Fruit fly (Drosophila melanogaster) ovary, adult (tissue): ENCODE results near the gene CG6602.

Experiments used
- CG17801 ChIP-seq: fragments of 200-800 bp; optimal IDR thresholded peaks from 2 replicates; lab custom pipeline; 2019; ENCODE audit warnings: missing biosample characterization, mild to moderate bottlenecking, missing genetic modification characterization, moderate library complexity; ENCODE audit not compliant: partially characterized antibody

The CG6602 gene

DNA sequence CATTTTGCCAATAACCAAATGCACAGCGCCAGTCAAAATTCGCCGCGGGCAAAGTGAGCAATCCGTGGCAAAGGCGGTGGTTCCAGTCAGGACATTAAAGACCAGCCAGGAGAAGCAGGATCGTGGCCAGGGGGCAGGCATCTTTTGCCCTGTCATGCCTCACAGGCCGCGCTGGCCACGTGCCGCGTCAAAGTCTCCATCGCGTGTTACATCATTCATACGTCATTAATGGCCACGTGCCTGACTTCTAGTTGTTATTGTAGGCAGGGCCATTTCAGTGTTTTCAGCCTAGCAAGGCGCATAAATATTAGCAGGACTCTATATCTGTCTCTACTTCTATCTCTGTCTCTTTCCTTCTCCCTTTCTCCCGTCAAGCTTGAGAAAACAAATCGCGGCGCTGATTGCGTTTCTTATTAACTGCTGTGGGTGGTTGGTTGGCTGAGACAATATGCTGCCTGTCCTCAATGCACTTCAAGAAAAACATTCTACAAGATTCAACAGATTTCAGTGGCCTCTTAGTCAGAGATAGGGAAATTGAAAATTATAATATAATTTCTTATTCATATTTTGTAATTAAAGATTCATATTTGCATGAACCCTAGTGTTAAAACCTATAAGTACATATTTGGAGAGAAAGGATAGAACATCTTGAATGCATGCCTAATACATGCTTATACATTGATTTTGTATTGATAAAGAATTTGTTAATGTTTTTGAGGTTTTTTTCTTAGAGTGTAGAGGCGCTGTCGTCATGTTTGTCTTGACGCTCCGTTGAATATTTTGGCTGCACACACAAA is 36.5 kb downstream of the CG6602 start:
- TF ChIP-seq CG17801: no peak

DNA sequence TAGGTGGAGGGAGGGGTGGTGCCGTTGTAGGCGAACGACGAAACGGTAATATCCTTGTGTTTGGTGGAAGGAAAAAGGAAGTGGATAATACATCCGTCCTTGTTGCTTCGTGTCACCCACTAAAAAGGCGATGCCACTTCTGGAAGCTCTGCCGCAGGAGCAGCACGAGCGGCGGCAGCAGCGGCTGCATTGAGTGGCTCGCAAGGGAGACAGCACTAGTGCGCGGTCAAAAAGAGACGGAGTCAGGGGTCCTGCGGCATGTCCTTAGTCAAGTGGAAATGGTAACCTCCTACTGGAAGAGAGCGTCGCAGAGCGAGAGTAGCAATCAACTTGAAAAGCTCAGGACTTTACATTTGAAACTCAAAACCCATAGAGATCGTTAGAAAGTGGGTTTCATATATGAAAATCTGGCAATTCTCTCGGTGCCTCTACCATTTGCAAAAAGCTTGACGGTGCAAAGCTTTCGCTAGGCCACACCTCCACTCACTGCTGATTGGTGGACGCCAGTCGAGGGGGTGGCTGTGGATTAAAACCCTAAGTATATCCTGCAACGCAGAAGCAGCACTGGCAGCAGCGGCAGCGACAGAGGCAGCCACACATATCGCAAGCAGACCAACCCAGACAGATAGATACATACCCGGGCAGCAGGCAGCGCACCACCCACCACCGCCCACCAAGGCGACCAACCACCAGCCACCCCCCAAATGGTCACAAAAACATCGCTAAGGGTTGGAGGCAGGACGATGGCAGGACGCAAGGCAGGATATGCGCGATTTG is 38.9 kb downstream of the CG6602 start:
- no peak for TF ChIP-seq CG17801

DNA sequence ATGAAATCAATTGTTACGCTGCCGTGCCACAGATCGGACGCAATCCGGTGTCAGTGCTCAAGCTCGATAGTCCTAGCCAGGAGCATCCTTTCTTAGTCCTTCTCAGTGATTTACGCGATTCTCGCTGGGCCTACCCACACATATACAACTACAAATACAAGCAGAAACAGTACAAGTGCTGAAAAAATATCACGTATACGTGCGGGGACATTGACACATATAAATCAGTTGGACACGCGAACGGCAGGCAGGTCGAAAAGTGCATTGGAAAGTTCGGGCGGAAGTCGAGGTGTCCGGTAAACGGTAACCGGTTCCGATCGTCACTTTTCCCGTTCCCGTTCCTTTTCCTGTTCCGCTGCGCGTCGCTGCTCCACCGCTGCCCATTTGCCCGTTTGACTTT is 39.5 kb downstream of the CG6602 start:
- TF ChIP-seq CG17801: no peak

DNA sequence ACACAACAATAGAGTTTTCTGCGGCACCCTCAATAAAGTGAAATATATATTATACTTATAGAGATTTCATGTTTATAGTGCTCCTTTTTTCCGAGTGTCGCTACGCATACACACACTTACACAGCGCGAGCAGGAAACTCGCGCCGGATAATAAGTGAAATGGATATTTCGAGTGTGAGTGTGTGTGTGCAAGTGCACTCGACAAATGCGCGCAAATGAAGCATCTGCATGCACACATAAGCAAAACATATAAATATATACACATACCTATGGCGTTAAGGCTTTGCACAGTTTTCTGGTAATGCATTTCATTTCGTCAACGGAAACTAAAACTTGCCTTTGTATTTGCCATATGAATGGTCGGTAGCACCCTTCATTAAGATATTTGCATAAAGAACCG is 43.6 kb downstream of the CG6602 start:
- TF ChIP-seq CG17801: no peak

- TF ChIP-seq CG17801: no peak
These were observed 44.9 kb downstream of the CG6602 start for dm6 chr3L:6116881-6117280.
